Worm (Caenorhabditis elegans) whole organism, late embryonic: Measurements from ENCODE around the gene sam-10.

Experiments
- ahr-1 ChIP-seq: sonication (generic microtip); optimal IDR thresholded peaks from 2 replicates; lab custom pipeline; 2016; ENCODE audit warnings: missing genetic modification characterization, missing compliant biosample characterization
- ama-1 ChIP-seq: fragments of 150-350 bp; optimal IDR thresholded peaks from 2 replicates; lab custom pipeline; 2014
- ceh-22 ChIP-seq: sonication (generic microtip); optimal IDR thresholded peaks from 2 replicates; lab custom pipeline; 2017; ENCODE audit warnings: missing biosample characterization, missing genetic modification characterization
- ceh-6 ChIP-seq: fragments of 200-800 bp; sonication (Bioruptor generic); optimal IDR thresholded peaks from 2 replicates; lab custom pipeline; 2018; ENCODE audit warnings: mild to moderate bottlenecking, missing genetic modification characterization, missing compliant biosample characterization
- eyg-1 ChIP-seq: sonication (generic microtip); optimal IDR thresholded peaks from 2 replicates; lab custom pipeline; 2016; ENCODE audit warnings: missing genotype, missing genetic modification characterization, missing compliant biosample characterization
- hlh-13 ChIP-seq: fragments of 200-800 bp; sonication (Bioruptor generic); optimal IDR thresholded peaks from 2 replicates; lab custom pipeline; 2018; ENCODE audit warnings: mild to moderate bottlenecking, missing genetic modification characterization, missing compliant biosample characterization
- nhr-232 ChIP-seq: sonication (generic microtip); optimal IDR thresholded peaks from 2 replicates; lab custom pipeline; 2016; ENCODE audit warnings: missing genetic modification characterization, missing compliant biosample characterization
- odd-2 ChIP-seq: sonication (generic microtip); optimal IDR thresholded peaks from 2 replicates; lab custom pipeline; 2017; ENCODE audit warnings: antibody characterized with exemption, mild to moderate bottlenecking, missing genetic modification characterization, missing compliant biosample characterization
- sdc-2 ChIP-seq: sonication (generic microtip); optimal IDR thresholded peaks from 2 replicates; lab custom pipeline; 2016; ENCODE audit warnings: missing genotype, missing genetic modification characterization, missing compliant biosample characterization
- tbx-2 ChIP-seq: sonication (generic microtip); optimal IDR thresholded peaks from 2 replicates; lab custom pipeline; 2016; ENCODE audit warnings: missing genetic modification characterization, missing compliant biosample characterization
- unc-3 ChIP-seq, 2 experiments: fragments of 200-800 bp in 1 of 2; sonication (Bioruptor generic) in 1 of 2; sonication (generic microtip) in 1 of 2; conservative IDR thresholded peaks in 1 of 2; optimal IDR thresholded peaks in 1 of 2; 2 replicates each; pipeline versions ENCODE4 v1.3.6 to Lab custom; 2016 to 2022; ENCODE audit warnings: missing compliant biosample characterization in 2 of 2, missing genetic modification characterization in 2 of 2, missing genetic modification reagents in 1 of 2
- unc-55 ChIP-seq: sonication (generic microtip); optimal IDR thresholded peaks from 2 replicates; lab custom pipeline; 2017; ENCODE audit warnings: missing biosample characterization, missing genetic modification reagents, missing genetic modification characterization

- TF ChIP-seq hlh-13 (GFP tag; lab: Kevin White, UChicago), result no peak
- no peak for TF ChIP-seq sdc-2
- TF ChIP-seq ceh-6, result no peak
- TF ChIP-seq tbx-2 (tag; lab: Kevin White, UChicago), result no peak
- no peak for TF ChIP-seq nhr-232 (tag; lab: Kevin White, UChicago)
- no peak for TF ChIP-seq unc-3 (GFP tag; conservative IDR thresholded peaks at IDR 0.05; lab: Robert Waterston, UW)
- TF ChIP-seq unc-3 (tag; optimal IDR thresholded peaks at IDR 0.05; lab: Kevin White, UChicago), result no peak
- no peak for TF ChIP-seq ahr-1 (tag; lab: Kevin White, UChicago)
- no peak for TF ChIP-seq ama-1 (lab: Kevin White, UChicago)
- no peak for TF ChIP-seq unc-55 (GFP tag; lab: Kevin White, UChicago)
- no peak for TF ChIP-seq odd-2 (tag; lab: Kevin White, UChicago)
- TF ChIP-seq ceh-22 (tag; lab: Kevin White, UChicago), result no peak
- no peak for TF ChIP-seq eyg-1 (tag; lab: Kevin White, UChicago)
Measured at ce11 chrII:13321235-13321634, 9.1 kb downstream of the sam-10 start.
